Worm (Caenorhabditis elegans) whole organism, L4 larva: Measurements from ENCODE around the gene mls-1.
"Not testable (repeated sequence)": the region's sequence is repeated elsewhere in the genome, so short reads cannot be mapped to it uniquely, and the experiment has no call there.

Experiments used
- ZK337.2 ChIP-seq: fragments of 200-800 bp; sonication (Bioruptor generic); IDR thresholded peaks from 2 replicates; pipeline ENCODE4 v1.3.6; 2022; ENCODE audit warnings: missing genetic modification reagents, missing genetic modification characterization, missing compliant biosample characterization
- aly-2 ChIP-seq: sonication (generic microtip); optimal IDR thresholded peaks from 2 replicates; lab custom pipeline; 2018; ENCODE audit warnings: missing biosample characterization, missing genetic modification characterization
- daf-12 ChIP-seq: fragments of 150-350 bp; optimal IDR thresholded peaks from 2 replicates; lab custom pipeline; 2014; ENCODE audit warnings: missing biosample characterization, missing genetic modification reagents, missing genetic modification characterization
- dpl-1 ChIP-seq: fragments of 150-350 bp; optimal IDR thresholded peaks from 2 replicates; lab custom pipeline; 2014; ENCODE audit warnings: missing biosample characterization, missing genetic modification reagents, missing genetic modification characterization
- egl-43 ChIP-seq: fragments of 200-800 bp; sonication (Bioruptor generic); IDR thresholded peaks from 2 replicates; pipeline ENCODE4 v1.3.6; 2022; ENCODE audit warnings: missing genetic modification reagents, missing genetic modification characterization, missing compliant biosample characterization
- fos-1 ChIP-seq: fragments of 150-350 bp; optimal IDR thresholded peaks from 2 replicates; lab custom pipeline; 2014; ENCODE audit warnings: missing biosample characterization, missing genetic modification characterization
- lin-15B ChIP-seq: fragments of 150-350 bp; sonication (generic microtip); optimal IDR thresholded peaks from 3 replicates; lab custom pipeline; 2014; ENCODE audit warnings: missing biosample characterization, missing genetic modification characterization
- mdt-29 ChIP-seq: fragments of 200-800 bp; sonication (Bioruptor generic); IDR thresholded peaks from 2 replicates; pipeline ENCODE4 v1.3.6; 2022; ENCODE audit warnings: missing genetic modification reagents, missing genetic modification characterization, missing compliant biosample characterization
- nhr-111 ChIP-seq: fragments of 200-800 bp; sonication (Bioruptor generic); optimal IDR thresholded peaks from 2 replicates; lab custom pipeline; 2018; ENCODE audit warnings: mild to moderate bottlenecking, missing genetic modification characterization, missing compliant biosample characterization
- snpc-4 ChIP-seq: fragments of 150-350 bp; optimal IDR thresholded peaks from 2 replicates; lab custom pipeline; 2014; ENCODE audit warnings: missing biosample characterization, missing genetic modification characterization

DNA sequence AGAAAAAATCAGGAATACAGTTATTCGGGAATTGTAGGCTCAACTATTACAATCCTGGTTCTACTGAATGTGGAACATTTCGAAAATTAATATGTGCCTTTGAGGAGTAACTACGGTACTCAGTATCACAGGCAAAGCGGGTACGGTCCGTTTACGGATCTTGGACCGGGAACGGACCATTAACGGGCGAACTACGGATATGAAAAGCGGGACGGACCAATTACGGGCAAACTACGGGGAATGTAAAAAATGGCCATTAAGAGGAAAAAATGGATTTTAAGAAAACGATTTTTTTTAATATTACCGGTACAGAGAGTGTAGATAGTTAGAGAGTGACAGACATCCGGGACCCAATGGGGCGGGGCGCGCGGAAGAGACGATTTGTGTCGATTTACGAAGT is 8.8 kb downstream of the mls-1 start, which contains the start of gene H14A12.5:
- not testable (repeated sequence) for TF ChIP-seq dpl-1 (GFP tag; lab: Kevin White, UChicago); egl-43 (GFP tag; lab: Robert Waterston, UW); fos-1 (tag; lab: Kevin White, UChicago); lin-15B; snpc-4 (tag; lab: Kevin White, UChicago); nhr-111 (GFP tag; lab: Kevin White, UChicago); daf-12 (tag; lab: Kevin White, UChicago); ZK337.2 (GFP tag; lab: Robert Waterston, UW); mdt-29 (GFP tag; lab: Robert Waterston, UW); aly-2
